Fruit fly (Drosophila melanogaster): ENCODE results near the gene CG9920.

The CG9920 gene

dm6 chr3R:14048702-14049142 lies 49.2 kb downstream of the CG9920 start:
- TF ChIP-seq CG4318 (GFP tag; optimal IDR thresholded peaks at IDR 0.05): peak; percentile 40
- peak; percentile 49 for TF ChIP-seq net (GFP tag; optimal IDR thresholded peaks at IDR 0.05)
- TF ChIP-seq dac (GFP tag; optimal IDR thresholded peaks at IDR 0.05): no peak
- TF ChIP-seq CG11762 (GFP tag; optimal IDR thresholded peaks at IDR 0.05; ENCODE audit: insufficient read depth): peak; percentile 36
- TF ChIP-seq Eip78C (GFP tag): peak; percentile 81
- TF ChIP-seq CG32006 (GFP tag; optimal IDR thresholded peaks at IDR 0.05): peak; percentile 70
- peak; percentile 70 for TF ChIP-seq esn (GFP tag; optimal IDR thresholded peaks at IDR 0.05)
- TF ChIP-seq topi (GFP tag; optimal IDR thresholded peaks at IDR 0.05): peak; percentile 66
- peak; percentile 45 for TF ChIP-seq Hr4 (GFP tag; optimal IDR thresholded peaks at IDR 0.05)
- peak; percentile 68 for TF ChIP-seq achi (GFP tag; optimal IDR thresholded peaks at IDR 0.05)
- TF ChIP-seq Hr39 (GFP tag; optimal IDR thresholded peaks at IDR 0.05): peak; percentile 23
- peak; percentile 59 for TF ChIP-seq Met (GFP tag; optimal IDR thresholded peaks at IDR 0.05)
- TF ChIP-seq Ets96B (tag; optimal IDR thresholded peaks at IDR 0.05): peak; percentile 64
- TF ChIP-seq CG16779 (tag; optimal IDR thresholded peaks at IDR 0.05): peak; percentile 50
- peak; percentile 67 for TF ChIP-seq acj6 (GFP tag; optimal IDR thresholded peaks at IDR 0.05)
- TF ChIP-seq Smox (GFP tag; optimal IDR thresholded peaks at IDR 0.05): peak; percentile 59
- peak; percentile 22 for TF ChIP-seq CG6276 (GFP tag; optimal IDR thresholded peaks at IDR 0.05)
- TF ChIP-seq Gug (GFP tag; IDR thresholded peaks at IDR 0.05): no peak
- peak; percentile 25 for TF ChIP-seq vri (GFP tag; optimal IDR thresholded peaks at IDR 0.05)
- no peak for TF ChIP-seq CG6163 (GFP tag; IDR thresholded peaks at IDR 0.05)
- TF ChIP-seq CG11294 (GFP tag; IDR thresholded peaks at IDR 0.05): no peak
- peak; percentile 79 for TF ChIP-seq CG34406 (GFP tag; optimal IDR thresholded peaks at IDR 0.05)
- peak; percentile 63 for TF ChIP-seq CG3032 (tag; optimal IDR thresholded peaks at IDR 0.05)
- TF ChIP-seq Sox15 (GFP tag; optimal IDR thresholded peaks at IDR 0.05): peak; percentile 51
- TF ChIP-seq CG6808 (GFP tag; optimal IDR thresholded peaks at IDR 0.05): peak; percentile 44
- TF ChIP-seq fkh (GFP tag; optimal IDR thresholded peaks at IDR 0.05): no peak
- peak; percentile 48 for TF ChIP-seq Sox102F (GFP tag; optimal IDR thresholded peaks at IDR 0.05)
- peak; percentile 52 for TF ChIP-seq cyc (GFP tag; optimal IDR thresholded peaks at IDR 0.05)
- TF ChIP-seq Eip93F (GFP tag; optimal IDR thresholded peaks at IDR 0.05): peak; percentile 3
- peak; percentile 88 for TF ChIP-seq svp (GFP tag)
- peak; percentile 49 for TF ChIP-seq lz (GFP tag; optimal IDR thresholded peaks at IDR 0.05)
- TF ChIP-seq Hr38 (GFP tag; optimal IDR thresholded peaks at IDR 0.05): no peak
- TF ChIP-seq CG1621 (tag; optimal IDR thresholded peaks at IDR 0.05): no peak
- TF ChIP-seq CG8319 (GFP tag; optimal IDR thresholded peaks at IDR 0.05): peak; percentile 4
- peak; percentile 50 for TF ChIP-seq CG11902 (GFP tag; optimal IDR thresholded peaks at IDR 0.05)
- peak; percentile 62 for TF ChIP-seq CG10631 (GFP tag; optimal IDR thresholded peaks at IDR 0.05)
- peak; percentile 50 for TF ChIP-seq pdm3 (GFP tag; optimal IDR thresholded peaks at IDR 0.05)
- TF ChIP-seq dsx (GFP tag; optimal IDR thresholded peaks at IDR 0.05; ENCODE audit: poor library complexity, severe bottlenecking): peak; percentile 58
- peak in 1 of 2 experiments; percentile 68 for TF ChIP-seq salr (GFP tag; optimal IDR thresholded peaks at IDR 0.05)
- TF ChIP-seq CG7368 (GFP tag; optimal IDR thresholded peaks at IDR 0.05): peak; percentile 41
- TF ChIP-seq CG8632 (GFP tag; optimal IDR thresholded peaks at IDR 0.05): peak; percentile 82
- TF ChIP-seq Blimp-1 (GFP tag; optimal IDR thresholded peaks at IDR 0.05): peak; percentile 33
- peak; percentile 64; the same call in 1 of the 3 replicates for TF ChIP-seq CG8119 (GFP tag; IDR thresholded peaks at IDR 0.05)
- peak; percentile 77 for TF ChIP-seq CG6792 (GFP tag; optimal IDR thresholded peaks at IDR 0.05)
- peak; percentile 20 to 45 for TF ChIP-seq ss (GFP tag; optimal IDR thresholded peaks at IDR 0.05)
- TF ChIP-seq OdsH (GFP tag; optimal IDR thresholded peaks at IDR 0.05): peak; percentile 82
- TF ChIP-seq CG6854 (GFP tag; optimal IDR thresholded peaks at IDR 0.05): no peak
- no peak for TF ChIP-seq Sox14 (GFP tag; optimal IDR thresholded peaks at IDR 0.05)
- TF ChIP-seq CG9139 (GFP tag; optimal IDR thresholded peaks at IDR 0.05): no peak
- peak; percentile 21; the same call in 1 of the 3 replicates for TF ChIP-seq eg (GFP tag; IDR thresholded peaks at IDR 0.05)
- TF ChIP-seq Lpt (GFP tag; optimal IDR thresholded peaks at IDR 0.05): no peak
- TF ChIP-seq fd85E (GFP tag; optimal IDR thresholded peaks at IDR 0.05): no peak

All from whole organism, prepupa.